Worm (Caenorhabditis elegans) whole organism, young adult: ENCODE results near the gene kin-2.

Experiments
- B0261.1 ChIP-seq: sonication (generic microtip); optimal IDR thresholded peaks from 2 replicates; lab custom pipeline; 2016; ENCODE audit warnings: mild to moderate bottlenecking, missing genetic modification characterization, moderate library complexity, missing compliant biosample characterization
- aptf-2 ChIP-seq: fragments of 200-800 bp; sonication (Bioruptor generic); conservative IDR thresholded peaks from 2 replicates; pipeline ENCODE4 v1.3.6; 2022; ENCODE audit warnings: missing genetic modification reagents, missing genetic modification characterization, missing compliant biosample characterization
- chd-7 ChIP-seq: sonication (generic microtip); optimal IDR thresholded peaks from 2 replicates; lab custom pipeline; 2016; ENCODE audit warnings: mild to moderate bottlenecking, missing genetic modification characterization, moderate library complexity, missing compliant biosample characterization
- efl-1 ChIP-seq: fragments of 150-350 bp; optimal IDR thresholded peaks from 2 replicates; lab custom pipeline; 2014; ENCODE audit warnings: missing biosample characterization, missing genetic modification reagents, missing genetic modification characterization
- lsl-1 ChIP-seq: fragments of 200-800 bp; sonication (Bioruptor generic); optimal IDR thresholded peaks from 2 replicates; lab custom pipeline; 2018; ENCODE audit warnings: mild to moderate bottlenecking, missing genetic modification characterization, moderate library complexity, missing compliant biosample characterization
- madf-6 ChIP-seq: fragments of 200-800 bp; sonication (Bioruptor generic); IDR thresholded peaks from 2 replicates; pipeline ENCODE4 v1.3.6; 2022; ENCODE audit warnings: missing genetic modification reagents, missing genetic modification characterization, missing compliant biosample characterization
- madf-8 ChIP-seq: fragments of 200-800 bp; sonication (Bioruptor generic); conservative IDR thresholded peaks from 2 replicates; pipeline ENCODE4 v1.3.6; 2022; ENCODE audit warnings: missing genetic modification reagents, missing genetic modification characterization, missing compliant biosample characterization
- nfya-1 ChIP-seq: sonication (generic microtip); optimal IDR thresholded peaks from 2 replicates; lab custom pipeline; 2017; ENCODE audit warnings: antibody characterized with exemption, missing compliant biosample characterization, missing genetic modification characterization, borderline replicate concordance; ENCODE audit not compliant: insufficient read depth
- pha-4 ChIP-seq: fragments of 150-350 bp; sonication (generic microtip); optimal IDR thresholded peaks from 2 replicates; lab custom pipeline; 2014; ENCODE audit warnings: missing biosample characterization, missing genetic modification reagents, missing genetic modification characterization
- snpc-4 ChIP-seq, 5 experiments: fragments of 150-350 bp in 1 of 5; sonication (generic microtip) in 4 of 5; optimal IDR thresholded peaks; 2 replicates each; lab custom pipeline; 2014 to 2018; ENCODE audit warnings: missing genetic modification characterization in 5 of 5, missing biosample characterization in 3 of 5, antibody characterized with exemption in 2 of 5, mild to moderate bottlenecking in 2 of 5, missing compliant biosample characterization in 2 of 5, missing genotype in 2 of 5, moderate library complexity in 2 of 5, missing genetic modification reagents in 1 of 5

DNA sequence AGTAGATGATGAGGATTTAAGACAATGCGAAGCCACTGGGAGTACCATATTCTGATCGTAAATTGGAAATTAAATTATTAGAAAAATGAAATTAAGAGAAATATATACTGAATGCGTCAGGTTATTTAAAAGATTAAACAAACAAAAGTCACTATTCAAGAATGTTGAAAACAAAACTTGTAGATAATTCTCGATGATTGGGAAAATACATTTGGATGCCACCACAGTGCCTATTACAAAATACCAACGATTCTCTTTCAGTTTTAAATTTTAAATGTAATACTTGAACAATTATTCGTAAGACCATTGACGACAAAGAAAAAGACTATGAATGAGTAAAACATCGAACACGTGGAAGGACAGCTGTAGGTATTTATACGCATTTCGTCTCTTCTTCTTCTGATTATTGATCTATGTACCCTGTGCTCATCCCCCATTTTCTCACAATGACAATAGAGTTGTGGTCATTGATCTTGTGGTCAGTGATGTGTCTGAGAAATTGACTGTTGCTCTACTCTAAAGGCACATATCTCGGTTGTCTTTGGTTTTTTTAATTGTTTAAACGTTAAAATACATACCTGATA lies 42.3 kb upstream of the kin-2 start, which contains the start of gene C09B8.4:
- TF ChIP-seq madf-6: no peak
- TF ChIP-seq pha-4 (tag; lab: Kevin White, UChicago): no peak
- no peak for TF ChIP-seq lsl-1 (GFP tag; lab: Kevin White, UChicago)
- TF ChIP-seq efl-1 (GFP tag; lab: Kevin White, UChicago): no peak
- TF ChIP-seq aptf-2 (GFP tag; lab: Robert Waterston, UW): no peak
- no peak for TF ChIP-seq chd-7 (tag; lab: Kevin White, UChicago)
- TF ChIP-seq snpc-4 (GFP tag; optimal IDR thresholded peaks at IDR 0.05; lab: Kevin White, UChicago): no peak
- TF ChIP-seq snpc-4 (tag; optimal IDR thresholded peaks at IDR 0.05; lab: Kevin White, UChicago): no peak
- no peak for TF ChIP-seq madf-8 (GFP tag; lab: Robert Waterston, UW)
- no peak for TF ChIP-seq nfya-1 (tag; lab: Kevin White, UChicago)
- no peak for TF ChIP-seq B0261.1 (tag; lab: Kevin White, UChicago)
